Worm (Caenorhabditis elegans): ENCODE results near the gene hrg-2.

ce11 chrV:12402355-12402754 is 8.0 kb downstream of the hrg-2 start, which contains the start of gene K01D12.8:
- TF ChIP-seq unc-62 (GFP tag; optimal IDR thresholded peaks at IDR 0.05) (no peak), tbx-8 (GFP tag; optimal IDR thresholded peaks at IDR 0.05) (no peak), pha-4 (tag; optimal IDR thresholded peaks at IDR 0.05) (no peak), nhr-237 (tag; optimal IDR thresholded peaks at IDR 0.05) (no peak), snpc-4 (tag; optimal IDR thresholded peaks at IDR 0.05) (no peak), mls-2 (tag; optimal IDR thresholded peaks at IDR 0.05) (no peak), nhr-28 (tag; optimal IDR thresholded peaks at IDR 0.05) (no peak), elt-1 (tag; optimal IDR thresholded peaks at IDR 0.05; ENCODE audit: borderline replicate concordance, insufficient read depth) (no peak), nhr-76 (tag; optimal IDR thresholded peaks at IDR 0.05) (no peak)
